Fruit fly (Drosophila melanogaster) whole organism, adult: ENCODE data around the gene CG14174.

Source experiments
- CG11617 ChIP-seq: fragments of 200-800 bp; sonication (Bioruptor generic); optimal IDR thresholded peaks from 2 replicates; lab custom pipeline; 2017; ENCODE audit warnings: mild to moderate bottlenecking, missing biosample characterization, missing genetic modification reagents, missing genetic modification characterization
- CG1620 ChIP-seq: fragments of 200-800 bp; sonication (Bioruptor generic); optimal IDR thresholded peaks from 2 replicates; lab custom pipeline; 2016; ENCODE audit warnings: missing biosample characterization, missing genetic modification characterization
- CG33017 ChIP-seq: fragments of 200-800 bp; sonication (Bioruptor generic); optimal IDR thresholded peaks from 2 replicates; lab custom pipeline; 2018; ENCODE audit warnings: missing biosample characterization, mild to moderate bottlenecking, missing genetic modification characterization, moderate library complexity
- CG7101 ChIP-seq: fragments of 200-800 bp; sonication (Bioruptor generic); optimal IDR thresholded peaks from 2 replicates; lab custom pipeline; 2018; ENCODE audit warnings: missing biosample characterization, mild to moderate bottlenecking, missing genetic modification characterization, moderate library complexity
- Crg-1 ChIP-seq: fragments of 200-800 bp; sonication (Bioruptor generic); optimal IDR thresholded peaks from 2 replicates; lab custom pipeline; 2016; ENCODE audit warnings: missing biosample characterization, missing genetic modification characterization
- bab1 ChIP-seq: fragments of 200-800 bp; sonication (Bioruptor generic); optimal IDR thresholded peaks from 3 replicates; lab custom pipeline; 2019; ENCODE audit warnings: missing biosample characterization, mild to moderate bottlenecking, missing genetic modification characterization, moderate library complexity
- cnc ChIP-seq, 2 experiments: fragments of >200 bp; optimal IDR thresholded peaks; 2 replicates each; lab custom pipeline; 2017
- kay ChIP-seq: fragments of 200-800 bp; sonication (Bioruptor generic); peaks from one replicate; lab custom pipeline; 2016; ENCODE audit warnings: missing biosample characterization, missing genetic modification characterization, borderline replicate concordance
- ovo ChIP-seq: fragments of 200-800 bp; sonication (Bioruptor generic); optimal IDR thresholded peaks from 2 replicates; lab custom pipeline; 2016; ENCODE audit warnings: missing biosample characterization, missing genetic modification characterization
- tj ChIP-seq: fragments of 200-800 bp; sonication (Bioruptor generic); optimal IDR thresholded peaks from 3 replicates; lab custom pipeline; 2017; ENCODE audit warnings: missing biosample characterization, mild to moderate bottlenecking, missing genetic modification characterization, moderate library complexity
- toe ChIP-seq: fragments of 200-800 bp; sonication (Bioruptor generic); optimal IDR thresholded peaks from 2 replicates; lab custom pipeline; 2016; ENCODE audit warnings: missing biosample characterization, missing genetic modification characterization

DNA sequence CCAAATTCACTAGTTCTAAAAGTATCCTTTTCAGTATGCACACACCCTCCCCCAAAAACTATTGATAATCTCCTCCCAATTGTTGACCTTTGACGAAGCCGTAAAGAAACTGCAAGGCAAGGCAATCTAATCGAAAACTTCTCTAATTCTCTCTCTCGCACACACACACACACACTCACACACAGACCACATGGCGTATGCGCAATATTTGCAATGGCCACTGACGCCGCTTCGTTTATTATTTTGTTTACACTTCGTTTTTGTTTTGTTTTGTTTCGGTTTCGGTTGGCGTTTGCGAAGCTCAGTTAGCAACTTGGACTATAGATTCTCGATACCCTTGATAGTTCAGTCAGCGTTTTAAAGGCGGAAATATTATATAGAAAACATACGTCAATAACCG, 29.3 kb upstream of the CG14174 start:
- TF ChIP-seq ovo (no peak), CG11617 (GFP tag; lab: Kevin White, UChicago) (no peak), CG1620 (GFP tag; lab: Kevin White, UChicago) (no peak), tj (GFP tag; lab: Kevin White, UChicago) (peak; percentile 52), kay (GFP tag; lab: Kevin White, UChicago) (no peak), CG7101 (tag; lab: Kevin White, UChicago) (no peak), bab1 (GFP tag; lab: Kevin White, UChicago) (no peak), toe (GFP tag; lab: Kevin White, UChicago) (no peak), cnc (optimal IDR thresholded peaks at IDR 0.05; lab: Kevin White, UChicago) (no peak), Crg-1 (GFP tag; lab: Kevin White, UChicago) (no peak), CG33017 (tag; lab: Kevin White, UChicago) (no peak)
